Fruit fly (Drosophila melanogaster) whole organism, prepupa: Measurements from ENCODE around the gene corto.

Experiments
- CG10631 ChIP-seq: fragments of 200-800 bp; sonication (Bioruptor generic); optimal IDR thresholded peaks from 2 replicates; lab custom pipeline; 2016; ENCODE audit warnings: missing biosample characterization, missing genetic modification characterization
- CG10669 ChIP-seq: fragments of 200-800 bp; sonication (Bioruptor generic); optimal IDR thresholded peaks from 3 replicates; lab custom pipeline; 2018; ENCODE audit warnings: missing biosample characterization, mild to moderate bottlenecking, missing genetic modification characterization, moderate library complexity
- CG11294 ChIP-seq: fragments of 200-800 bp; sonication (Bioruptor generic); IDR thresholded peaks from 2 replicates; pipeline ENCODE4 v1.3.6; 2022; ENCODE audit warnings: missing biosample characterization, missing genetic modification characterization
- CG11762 ChIP-seq: fragments of 200-800 bp; sonication (Bioruptor generic); optimal IDR thresholded peaks from 3 replicates; lab custom pipeline; 2016; ENCODE audit warnings: missing biosample characterization, missing genetic modification characterization; ENCODE audit not compliant: insufficient read depth
- CG11902 ChIP-seq: fragments of 200-800 bp; sonication (Bioruptor generic); optimal IDR thresholded peaks from 3 replicates; lab custom pipeline; 2016; ENCODE audit warnings: missing biosample characterization, missing genetic modification characterization
- CG1621 ChIP-seq: fragments of 200-800 bp; sonication (Bioruptor generic); optimal IDR thresholded peaks from 3 replicates; lab custom pipeline; 2018; ENCODE audit warnings: missing biosample characterization, mild to moderate bottlenecking, missing genetic modification characterization
- CG16779 ChIP-seq: fragments of 200-800 bp; sonication (Bioruptor generic); optimal IDR thresholded peaks from 3 replicates; lab custom pipeline; 2017; ENCODE audit warnings: missing biosample characterization, mild to moderate bottlenecking, missing genetic modification characterization
- CG3032 ChIP-seq: fragments of 200-800 bp; optimal IDR thresholded peaks from 2 replicates; lab custom pipeline; 2019; ENCODE audit warnings: missing biosample characterization, mild to moderate bottlenecking, missing genetic modification characterization, moderate library complexity
- CG31627 ChIP-seq: fragments of 200-800 bp; sonication (Bioruptor generic); optimal IDR thresholded peaks from 3 replicates; lab custom pipeline; 2016; ENCODE audit warnings: missing biosample characterization, missing genetic modification characterization
- CG32006 ChIP-seq: fragments of 200-800 bp; sonication (Bioruptor generic); optimal IDR thresholded peaks from 3 replicates; lab custom pipeline; 2017; ENCODE audit warnings: missing biosample characterization, mild to moderate bottlenecking, missing genetic modification characterization
- CG34406 ChIP-seq: fragments of 200-800 bp; sonication (Bioruptor generic); optimal IDR thresholded peaks from 3 replicates; lab custom pipeline; 2016; ENCODE audit warnings: missing biosample characterization, missing genetic modification characterization
- CG3919 ChIP-seq: fragments of 200-800 bp; sonication (Bioruptor generic); optimal IDR thresholded peaks from 3 replicates; lab custom pipeline; 2016; ENCODE audit warnings: missing biosample characterization, missing genetic modification characterization
- CG6163 ChIP-seq: fragments of 200-800 bp; sonication (Bioruptor generic); IDR thresholded peaks from 3 replicates; pipeline ENCODE4 v1.3.6; 2022; ENCODE audit warnings: missing biosample characterization, missing genetic modification characterization
- CG6808 ChIP-seq: fragments of 200-800 bp; sonication (Bioruptor generic); optimal IDR thresholded peaks from 3 replicates; lab custom pipeline; 2017; ENCODE audit warnings: missing biosample characterization, missing genetic modification characterization, mild to moderate bottlenecking, moderate library complexity, missing genetic modification reagents
- CG7368 ChIP-seq: fragments of 200-800 bp; sonication (Bioruptor generic); optimal IDR thresholded peaks from 3 replicates; lab custom pipeline; 2016; ENCODE audit warnings: missing biosample characterization, missing genetic modification characterization
- CG8119 ChIP-seq: fragments of 200-800 bp; sonication (Bioruptor generic); IDR thresholded peaks from 3 replicates; pipeline ENCODE4 v1.3.6; 2022; ENCODE audit warnings: missing biosample characterization, missing genetic modification characterization
- CG8319 ChIP-seq: fragments of 200-800 bp; sonication (Bioruptor generic); optimal IDR thresholded peaks from 3 replicates; lab custom pipeline; 2016; ENCODE audit warnings: missing biosample characterization, missing genetic modification characterization
- CG8632 ChIP-seq: fragments of 200-800 bp; sonication (Bioruptor generic); optimal IDR thresholded peaks from 3 replicates; lab custom pipeline; 2016; ENCODE audit warnings: missing biosample characterization, missing genetic modification characterization
- CG9139 ChIP-seq: fragments of 200-800 bp; sonication (Bioruptor generic); optimal IDR thresholded peaks from 3 replicates; lab custom pipeline; 2017; ENCODE audit warnings: missing biosample characterization, mild to moderate bottlenecking, missing genetic modification characterization
- Eip75B ChIP-seq: fragments of 200-800 bp; sonication (Bioruptor generic); optimal IDR thresholded peaks from 3 replicates; lab custom pipeline; 2016; ENCODE audit warnings: missing biosample characterization, missing genetic modification characterization
- Eip93F ChIP-seq: fragments of 200-800 bp; sonication (Bioruptor generic); optimal IDR thresholded peaks from 2 replicates; lab custom pipeline; 2016; ENCODE audit warnings: missing biosample characterization, mild to moderate bottlenecking, missing genetic modification characterization
- Ets21C ChIP-seq: fragments of 200-800 bp; sonication (Bioruptor generic); optimal IDR thresholded peaks from 3 replicates; lab custom pipeline; 2016; ENCODE audit warnings: missing biosample characterization, missing genetic modification characterization
- Ets96B ChIP-seq: fragments of 200-800 bp; optimal IDR thresholded peaks from 2 replicates; lab custom pipeline; 2019; ENCODE audit warnings: missing biosample characterization, mild to moderate bottlenecking, missing genetic modification characterization, moderate library complexity
- Gug ChIP-seq: fragments of 200-800 bp; sonication (Bioruptor generic); IDR thresholded peaks from 2 replicates; pipeline ENCODE4 v1.3.6; 2022; ENCODE audit warnings: missing biosample characterization, missing genetic modification characterization
- Hr39 ChIP-seq: fragments of 200-800 bp; sonication (Bioruptor generic); optimal IDR thresholded peaks from 2 replicates; lab custom pipeline; 2016; ENCODE audit warnings: missing biosample characterization, missing genetic modification characterization
- Hr4 ChIP-seq: fragments of 200-800 bp; sonication (Bioruptor generic); optimal IDR thresholded peaks from 3 replicates; lab custom pipeline; 2016; ENCODE audit warnings: missing biosample characterization, missing genetic modification characterization
- Met ChIP-seq: fragments of 200-800 bp; sonication (Bioruptor generic); optimal IDR thresholded peaks from 3 replicates; lab custom pipeline; 2016; ENCODE audit warnings: missing biosample characterization, missing genetic modification characterization
- OdsH ChIP-seq: fragments of 200-800 bp; sonication (Bioruptor generic); optimal IDR thresholded peaks from 3 replicates; lab custom pipeline; 2016; ENCODE audit warnings: missing biosample characterization, missing genetic modification characterization
- Sox14 ChIP-seq: fragments of 200-800 bp; sonication (Bioruptor generic); optimal IDR thresholded peaks from 3 replicates; lab custom pipeline; 2016; ENCODE audit warnings: missing biosample characterization, missing genetic modification characterization
- Sox15 ChIP-seq: fragments of 200-800 bp; sonication (Bioruptor generic); optimal IDR thresholded peaks from 3 replicates; lab custom pipeline; 2016; ENCODE audit warnings: missing biosample characterization, missing genetic modification characterization
- achi ChIP-seq: fragments of 200-800 bp; sonication (Bioruptor generic); optimal IDR thresholded peaks from 3 replicates; lab custom pipeline; 2016; ENCODE audit warnings: missing biosample characterization, missing genetic modification characterization
- acj6 ChIP-seq: fragments of 200-800 bp; sonication (Bioruptor generic); optimal IDR thresholded peaks from 3 replicates; lab custom pipeline; 2016; ENCODE audit warnings: missing biosample characterization, missing genetic modification characterization
- cyc ChIP-seq: fragments of 200-800 bp; sonication (Bioruptor generic); optimal IDR thresholded peaks from 3 replicates; lab custom pipeline; 2016; ENCODE audit warnings: missing biosample characterization, missing genetic modification characterization
- dac ChIP-seq: fragments of 200-800 bp; sonication (Bioruptor generic); optimal IDR thresholded peaks from 2 replicates; lab custom pipeline; 2017; ENCODE audit warnings: missing biosample characterization, mild to moderate bottlenecking, missing genetic modification characterization
- dsx ChIP-seq: fragments of 200-800 bp; optimal IDR thresholded peaks from 3 replicates; lab custom pipeline; 2019; ENCODE audit warnings: missing biosample characterization, mild to moderate bottlenecking, missing genetic modification characterization, moderate library complexity; ENCODE audit not compliant: poor library complexity, severe bottlenecking
- eg ChIP-seq: fragments of 200-800 bp; sonication (Bioruptor generic); IDR thresholded peaks from 3 replicates; pipeline ENCODE4 v1.3.6; 2022; ENCODE audit warnings: missing biosample characterization, missing genetic modification characterization
- esn ChIP-seq: fragments of 200-800 bp; sonication (Bioruptor generic); optimal IDR thresholded peaks from 2 replicates; lab custom pipeline; 2016; ENCODE audit warnings: missing biosample characterization, mild to moderate bottlenecking, missing genetic modification characterization, moderate library complexity
- fd85E ChIP-seq: fragments of 200-800 bp; sonication (Bioruptor generic); optimal IDR thresholded peaks from 3 replicates; lab custom pipeline; 2016; ENCODE audit warnings: missing biosample characterization, missing genetic modification characterization
- fkh ChIP-seq: fragments of 200-800 bp; sonication (Bioruptor generic); optimal IDR thresholded peaks from 3 replicates; lab custom pipeline; 2017; ENCODE audit warnings: missing biosample characterization, mild to moderate bottlenecking, missing genetic modification characterization, moderate library complexity
- lz ChIP-seq: fragments of 200-800 bp; sonication (Bioruptor generic); optimal IDR thresholded peaks from 3 replicates; lab custom pipeline; 2016; ENCODE audit warnings: missing biosample characterization, missing genetic modification characterization
- net ChIP-seq: fragments of 200-800 bp; sonication (Bioruptor generic); optimal IDR thresholded peaks from 3 replicates; lab custom pipeline; 2016; ENCODE audit warnings: missing biosample characterization, missing genetic modification characterization
- pdm3 ChIP-seq: fragments of 200-800 bp; sonication (Bioruptor generic); optimal IDR thresholded peaks from 3 replicates; lab custom pipeline; 2016; ENCODE audit warnings: missing biosample characterization, missing genetic modification characterization
- salr ChIP-seq, 2 experiments: fragments of 200-800 bp; sonication (Bioruptor generic); optimal IDR thresholded peaks; 3 replicates each; lab custom pipeline; 2016 to 2018; ENCODE audit warnings: missing biosample characterization in 2 of 2, missing genetic modification characterization in 2 of 2, mild to moderate bottlenecking in 1 of 2
- spab ChIP-seq: fragments of 200-800 bp; sonication (Bioruptor generic); optimal IDR thresholded peaks from 2 replicates; lab custom pipeline; 2017; ENCODE audit warnings: missing biosample characterization, mild to moderate bottlenecking, missing genetic modification characterization, missing genetic modification reagents
- ss ChIP-seq, 2 experiments: fragments of 200-800 bp; sonication (Bioruptor generic); optimal IDR thresholded peaks; 2 replicates in 1 of 2; 3 replicates in 1 of 2; lab custom pipeline; 2017 to 2018; ENCODE audit warnings: mild to moderate bottlenecking in 2 of 2, missing biosample characterization in 2 of 2, missing genetic modification characterization in 2 of 2, moderate library complexity in 1 of 2
- svp ChIP-seq: fragments of 200-800 bp; sonication (Bioruptor generic); peaks from one replicate; lab custom pipeline; 2016; ENCODE audit warnings: missing biosample characterization, missing genetic modification characterization
- vri ChIP-seq: fragments of 200-800 bp; sonication (Bioruptor generic); optimal IDR thresholded peaks from 3 replicates; lab custom pipeline; 2016; ENCODE audit warnings: missing biosample characterization, mild to moderate bottlenecking, missing genetic modification characterization

corto gene

DNA sequence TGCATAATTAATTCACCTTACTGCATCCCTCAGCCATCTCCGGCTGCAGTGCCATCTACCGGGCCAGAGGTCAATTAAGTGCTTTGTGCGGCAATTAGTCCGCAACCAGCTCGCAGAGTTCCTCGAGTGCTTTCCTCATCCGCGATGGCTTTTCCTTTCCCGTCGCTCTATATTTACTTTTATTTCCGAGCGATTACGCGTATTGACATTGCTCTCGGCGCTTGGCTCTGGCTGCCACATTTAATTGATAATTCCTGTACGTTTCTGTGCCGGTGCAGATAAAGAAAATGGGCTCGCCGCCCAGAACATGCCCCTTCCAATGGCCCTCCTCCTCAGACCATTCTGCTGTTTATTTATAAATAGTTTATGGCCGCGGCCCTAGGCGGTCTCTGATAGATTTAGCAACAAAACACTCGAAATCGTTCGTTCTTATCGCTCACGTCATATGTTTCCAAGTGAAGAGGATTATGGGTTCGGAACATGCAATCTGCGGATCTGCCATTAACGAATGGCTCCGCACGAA, 33.2 kb downstream of the corto start (continued):
- TF ChIP-seq CG3032 (tag; lab: Kevin White, UChicago), result peak; percentile 8
- no peak for TF ChIP-seq CG11294 (GFP tag; lab: Robert Waterston, UW)
- no peak for TF ChIP-seq CG1621
- peak; percentile 0 for TF ChIP-seq esn (GFP tag; lab: Kevin White, UChicago)
- no peak for TF ChIP-seq Ets21C (GFP tag; lab: Kevin White, UChicago)
- peak; percentile 63 for TF ChIP-seq CG10631 (GFP tag; lab: Kevin White, UChicago)
- peak; percentile 60 for TF ChIP-seq CG10669 (GFP tag; lab: Kevin White, UChicago)
- no peak for TF ChIP-seq cyc (GFP tag; lab: Kevin White, UChicago)
- peak; percentile 40 for TF ChIP-seq CG8632 (GFP tag; lab: Kevin White, UChicago)
- no peak for TF ChIP-seq Hr4 (GFP tag; lab: Kevin White, UChicago)
- TF ChIP-seq dac (GFP tag; lab: Kevin White, UChicago), result no peak
- peak; percentile 36 for TF ChIP-seq acj6 (GFP tag; lab: Kevin White, UChicago)
- peak; percentile 96 for TF ChIP-seq fkh (GFP tag; lab: Kevin White, UChicago)
- peak; percentile 56; the same call in 1 of the 3 replicates for TF ChIP-seq CG6163 (GFP tag; lab: Robert Waterston, UW)
- peak; percentile 53 to 79 for TF ChIP-seq ss (GFP tag; optimal IDR thresholded peaks at IDR 0.05; lab: Kevin White, UChicago)
- TF ChIP-seq CG8319 (GFP tag; lab: Kevin White, UChicago), result no peak
- TF ChIP-seq eg (GFP tag; lab: Robert Waterston, UW), result peak; percentile 59; the same call in 2 of the 3 replicates
- TF ChIP-seq OdsH (GFP tag; lab: Kevin White, UChicago), result peak; percentile 26
- TF ChIP-seq Sox15 (GFP tag; lab: Kevin White, UChicago), result no peak
- peak; percentile 46 for TF ChIP-seq spab (GFP tag; lab: Kevin White, UChicago)
- TF ChIP-seq Ets96B (tag; lab: Kevin White, UChicago), result peak; percentile 21
- no peak for TF ChIP-seq salr (GFP tag; optimal IDR thresholded peaks at IDR 0.05; lab: Kevin White, UChicago)
- TF ChIP-seq CG32006 (GFP tag; lab: Kevin White, UChicago), result peak; percentile 12
- TF ChIP-seq dsx (GFP tag; lab: Kevin White, UChicago), result peak; percentile 33
- peak; percentile 46 for TF ChIP-seq CG3919 (GFP tag; lab: Kevin White, UChicago)
- peak; percentile 12 for TF ChIP-seq achi
- TF ChIP-seq Gug (GFP tag; lab: Robert Waterston, UW), result no peak
- peak; percentile 38 for TF ChIP-seq Eip75B (GFP tag; lab: Kevin White, UChicago)
- TF ChIP-seq CG9139, result no peak
- peak; percentile 30 for TF ChIP-seq CG6808 (GFP tag; lab: Kevin White, UChicago)
- peak; percentile 4 for TF ChIP-seq vri (GFP tag; lab: Kevin White, UChicago)
- TF ChIP-seq svp (GFP tag; lab: Kevin White, UChicago), result peak; percentile 84
- TF ChIP-seq CG7368 (GFP tag; lab: Kevin White, UChicago), result peak; percentile 23
- TF ChIP-seq CG31627, result no peak
- TF ChIP-seq CG11762 (GFP tag; lab: Kevin White, UChicago), result peak; percentile 20

DNA sequence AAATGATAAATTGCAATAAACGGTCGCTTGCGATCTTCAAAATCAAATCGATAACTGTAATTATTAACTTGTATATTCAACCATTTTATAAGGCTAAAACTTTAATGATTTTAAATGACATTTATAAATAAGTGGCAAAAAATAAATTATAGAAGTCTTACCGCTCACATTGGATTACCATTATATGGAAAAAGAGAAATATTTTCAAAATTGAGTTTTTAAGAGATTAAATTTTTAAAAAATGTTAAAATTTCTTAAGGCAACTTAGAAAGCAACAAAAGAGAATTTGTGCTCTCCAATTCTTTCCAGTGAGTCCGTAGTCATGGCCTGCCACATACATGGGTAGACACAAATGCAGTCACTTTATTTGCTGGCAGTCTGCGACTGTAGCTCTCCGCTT, 34.0 kb downstream of the corto start:
- no peak for TF ChIP-seq CG11762 (GFP tag; lab: Kevin White, UChicago)
- no peak for TF ChIP-seq Met (GFP tag; lab: Kevin White, UChicago)
- TF ChIP-seq eg (GFP tag; lab: Robert Waterston, UW), result no peak
- TF ChIP-seq Ets96B (tag; lab: Kevin White, UChicago), result peak; percentile 70
- no peak for TF ChIP-seq Sox15 (GFP tag; lab: Kevin White, UChicago)
- TF ChIP-seq CG3032 (tag; lab: Kevin White, UChicago), result peak; percentile 65
- TF ChIP-seq ss (GFP tag; optimal IDR thresholded peaks at IDR 0.05; lab: Kevin White, UChicago), result peak in 1 of 2 experiments; percentile 30
- no peak for TF ChIP-seq Ets21C (GFP tag; lab: Kevin White, UChicago)
- TF ChIP-seq Sox14 (GFP tag; lab: Kevin White, UChicago), result peak; percentile 15
- no peak for TF ChIP-seq CG8319 (GFP tag; lab: Kevin White, UChicago)
- peak; percentile 23 for TF ChIP-seq Eip75B (GFP tag; lab: Kevin White, UChicago)
- TF ChIP-seq Eip93F (GFP tag; lab: Kevin White, UChicago), result no peak
- TF ChIP-seq achi, result peak; percentile 49
- TF ChIP-seq CG1621, result no peak
- no peak for TF ChIP-seq Hr39 (GFP tag; lab: Kevin White, UChicago)
- TF ChIP-seq CG31627, result no peak
- no peak for TF ChIP-seq cyc (GFP tag; lab: Kevin White, UChicago)
- TF ChIP-seq CG10669 (GFP tag; lab: Kevin White, UChicago), result peak; percentile 57
- peak; percentile 9 for TF ChIP-seq lz (GFP tag; lab: Kevin White, UChicago)
- TF ChIP-seq fd85E (GFP tag; lab: Kevin White, UChicago), result no peak
- no peak for TF ChIP-seq CG8119
- TF ChIP-seq CG34406 (GFP tag; lab: Kevin White, UChicago), result peak; percentile 33
- TF ChIP-seq CG11902 (GFP tag; lab: Kevin White, UChicago), result peak; percentile 14
- TF ChIP-seq CG6808 (GFP tag; lab: Kevin White, UChicago), result peak; percentile 51
- TF ChIP-seq CG11294 (GFP tag; lab: Robert Waterston, UW), result no peak
- no peak for TF ChIP-seq net (GFP tag; lab: Kevin White, UChicago)
- no peak for TF ChIP-seq CG16779 (tag; lab: Kevin White, UChicago)
- peak; percentile 43 for TF ChIP-seq spab (GFP tag; lab: Kevin White, UChicago)
- TF ChIP-seq pdm3 (GFP tag; lab: Kevin White, UChicago), result peak; percentile 42
